Worm (Caenorhabditis elegans) whole organism, L3 larva: ENCODE measurements around the gene col-131.

Experiments used
- ceh-9 ChIP-seq: sonication (generic microtip); optimal IDR thresholded peaks from 2 replicates; lab custom pipeline; 2018; ENCODE audit warnings: missing biosample characterization, missing genetic modification characterization
- elt-3 ChIP-seq, 3 experiments: fragments of 150-350 bp in 1 of 3; sonication (generic microtip) in 2 of 3; optimal IDR thresholded peaks; 2 replicates in 2 of 3; 4 replicates in 1 of 3; lab custom pipeline; 2014 to 2017; ENCODE audit warnings: missing biosample characterization in 3 of 3, missing genetic modification characterization in 3 of 3
- jun-1 ChIP-seq: fragments of 150-350 bp; optimal IDR thresholded peaks from 2 replicates; lab custom pipeline; 2014; ENCODE audit warnings: missing biosample characterization, missing genetic modification reagents, missing genetic modification characterization
- lin-39 ChIP-seq: fragments of 150-350 bp; optimal IDR thresholded peaks from 2 replicates; lab custom pipeline; 2018; ENCODE audit warnings: missing biosample characterization, missing genetic modification reagents, missing genetic modification characterization
- lsy-12 ChIP-seq: sonication (generic microtip); optimal IDR thresholded peaks from 2 replicates; lab custom pipeline; 2016; ENCODE audit warnings: mild to moderate bottlenecking, missing genetic modification characterization, missing compliant biosample characterization
- nhr-11 ChIP-seq: fragments of 150-350 bp; optimal IDR thresholded peaks from 2 replicates; lab custom pipeline; 2014; ENCODE audit warnings: missing biosample characterization, missing genetic modification characterization
- nhr-25 ChIP-seq: sonication (generic microtip); optimal IDR thresholded peaks from 2 replicates; lab custom pipeline; 2017; ENCODE audit warnings: missing biosample characterization, missing genetic modification characterization
- nhr-67 ChIP-seq: fragments of 150-350 bp; optimal IDR thresholded peaks from 2 replicates; lab custom pipeline; 2014; ENCODE audit warnings: missing biosample characterization, missing genetic modification characterization
- snpc-4 ChIP-seq: fragments of 150-350 bp; optimal IDR thresholded peaks from 2 replicates; lab custom pipeline; 2014; ENCODE audit warnings: missing biosample characterization, missing genetic modification characterization
- unc-62 ChIP-seq: fragments of 150-350 bp; sonication (generic microtip); optimal IDR thresholded peaks from 4 replicates; lab custom pipeline; 2014; ENCODE audit warnings: missing biosample characterization, missing genetic modification reagents, missing genetic modification characterization
- zag-1 ChIP-seq: fragments of 150-350 bp; optimal IDR thresholded peaks from 2 replicates; lab custom pipeline; 2014; ENCODE audit warnings: missing biosample characterization, missing genetic modification characterization
- ztf-11 ChIP-seq: fragments of 150-350 bp; optimal IDR thresholded peaks from 2 replicates; lab custom pipeline; 2014; ENCODE audit warnings: missing biosample characterization, missing genetic modification characterization

DNA sequence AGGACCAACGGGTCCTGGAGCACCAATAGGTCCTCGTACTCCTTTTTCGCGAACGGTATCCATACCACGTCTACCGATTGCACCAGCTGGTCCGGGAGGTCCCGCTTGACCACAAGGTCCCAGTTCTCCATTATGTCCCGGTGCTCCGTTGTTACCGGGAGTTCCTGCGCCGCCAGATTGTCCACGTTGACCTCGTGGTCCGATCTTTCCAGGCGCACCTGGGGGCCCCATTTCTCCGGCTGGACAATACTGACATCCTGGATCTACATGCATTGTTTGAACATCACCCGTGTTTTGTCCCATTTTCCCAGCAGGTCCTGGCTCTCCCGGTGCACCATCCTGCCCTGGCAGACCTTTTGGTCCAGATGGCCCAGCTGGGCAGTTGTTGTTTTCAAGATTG, 1.1 kb downstream of the col-131 start:
- TF ChIP-seq nhr-11 (tag; lab: Kevin White, UChicago): no peak
- no peak for TF ChIP-seq nhr-25 (tag; lab: Kevin White, UChicago)
- TF ChIP-seq lsy-12: no peak
- TF ChIP-seq elt-3 (tag; optimal IDR thresholded peaks at IDR 0.05; lab: Kevin White, UChicago): no peak
- no peak for TF ChIP-seq ztf-11 (tag; lab: Kevin White, UChicago)
- TF ChIP-seq snpc-4 (tag; lab: Kevin White, UChicago): no peak
- no peak for TF ChIP-seq zag-1 (tag; lab: Kevin White, UChicago)
- no peak for TF ChIP-seq unc-62 (GFP tag; lab: Kevin White, UChicago)
- TF ChIP-seq jun-1 (tag; lab: Kevin White, UChicago): no peak
- TF ChIP-seq ceh-9 (tag; lab: Kevin White, UChicago): no peak
- TF ChIP-seq lin-39: no peak
- TF ChIP-seq nhr-67 (tag; lab: Kevin White, UChicago): no peak
